Worm (Caenorhabditis elegans) whole organism, L4 larva: Measurements from ENCODE around the gene sri-69.

Source experiments
- F49E8.2 ChIP-seq: sonication (generic microtip); optimal IDR thresholded peaks from 2 replicates; lab custom pipeline; 2016; ENCODE audit warnings: missing compliant biosample characterization, mild to moderate bottlenecking, missing genetic modification characterization, borderline replicate concordance
- T20F7.1 ChIP-seq: fragments of 200-800 bp; sonication (Bioruptor generic); optimal IDR thresholded peaks from 2 replicates; lab custom pipeline; 2018; ENCODE audit warnings: mild to moderate bottlenecking, missing genetic modification characterization, missing compliant biosample characterization
- T26A8.4 ChIP-seq: fragments of 200-800 bp; sonication (Bioruptor generic); IDR thresholded peaks from 2 replicates; pipeline ENCODE4 v1.3.6; 2022; ENCODE audit warnings: missing genetic modification characterization, missing compliant biosample characterization
- aha-1 ChIP-seq: fragments of 150-350 bp; peaks from one replicate; lab custom pipeline; 2014; ENCODE audit warnings: missing biosample characterization, missing genetic modification characterization
- ama-1 ChIP-seq: fragments of 150-350 bp; optimal IDR thresholded peaks from 2 replicates; lab custom pipeline; 2014; ENCODE audit warnings: inconsistent platforms, mixed read lengths
- arid-1 ChIP-seq: fragments of 200-800 bp; sonication (Bioruptor generic); conservative IDR thresholded peaks from 2 replicates; pipeline ENCODE4 v1.3.6; 2022; ENCODE audit warnings: missing genetic modification reagents, missing genetic modification characterization, missing compliant biosample characterization
- ceh-20 ChIP-seq: fragments of 200-800 bp; sonication (Bioruptor generic); IDR thresholded peaks from 2 replicates; pipeline ENCODE4 v1.3.6; 2022; ENCODE audit warnings: missing genetic modification reagents, missing genetic modification characterization, missing compliant biosample characterization
- ceh-32 ChIP-seq: sonication (generic microtip); optimal IDR thresholded peaks from 2 replicates; lab custom pipeline; 2016; ENCODE audit warnings: mild to moderate bottlenecking, missing genetic modification characterization, missing compliant biosample characterization; ENCODE audit not compliant: poor library complexity
- ceh-44 ChIP-seq: fragments of 200-800 bp; sonication (Bioruptor generic); IDR thresholded peaks from 2 replicates; pipeline ENCODE4 v1.3.6; 2022; ENCODE audit warnings: missing genetic modification reagents, missing genetic modification characterization, missing compliant biosample characterization
- ces-1 ChIP-seq: fragments of 150-350 bp; sonication (generic microtip); optimal IDR thresholded peaks from 4 replicates; lab custom pipeline; 2014; ENCODE audit warnings: missing biosample characterization, missing genetic modification reagents, missing genetic modification characterization
- cey-2 ChIP-seq: sonication (generic microtip); optimal IDR thresholded peaks from 3 replicates; lab custom pipeline; 2017; ENCODE audit warnings: missing genetic modification characterization, mild to moderate bottlenecking, missing compliant biosample characterization, antibody characterized with exemption, borderline replicate concordance; ENCODE audit not compliant: insufficient read depth
- ctbp-1 ChIP-seq: fragments of 200-800 bp; sonication (Bioruptor generic); IDR thresholded peaks from 2 replicates; pipeline ENCODE4 v1.3.6; 2022; ENCODE audit warnings: missing genetic modification reagents, missing genetic modification characterization, missing compliant biosample characterization
- daf-16 ChIP-seq, 3 experiments: sonication (generic microtip); optimal IDR thresholded peaks; 2 replicates each; lab custom pipeline; 2016 to 2017; ENCODE audit warnings: missing genetic modification characterization in 3 of 3, missing genetic modification reagents in 3 of 3, mild to moderate bottlenecking in 2 of 3, missing compliant biosample characterization in 2 of 3, missing biosample characterization in 1 of 3, moderate library complexity in 1 of 3
- daf-8 ChIP-seq: fragments of 200-800 bp; sonication (Bioruptor generic); IDR thresholded peaks from 2 replicates; pipeline ENCODE4 v1.3.6; 2022; ENCODE audit warnings: missing genetic modification characterization, missing compliant biosample characterization
- dmd-6 ChIP-seq: fragments of 200-800 bp; sonication (Bioruptor generic); IDR thresholded peaks from 2 replicates; pipeline ENCODE4 v1.3.6; 2022; ENCODE audit warnings: missing genetic modification reagents, missing genetic modification characterization, missing compliant biosample characterization
- dmd-8 ChIP-seq: fragments of 200-800 bp; sonication (Bioruptor generic); IDR thresholded peaks from 2 replicates; pipeline ENCODE4 v1.3.6; 2022; ENCODE audit warnings: missing genetic modification characterization, missing compliant biosample characterization
- dmd-9 ChIP-seq: fragments of 200-800 bp; sonication (Bioruptor generic); IDR thresholded peaks from 2 replicates; pipeline ENCODE4 v1.3.6; 2022; ENCODE audit warnings: missing genetic modification reagents, missing genetic modification characterization, missing compliant biosample characterization
- dpl-1 ChIP-seq: fragments of 150-350 bp; optimal IDR thresholded peaks from 2 replicates; lab custom pipeline; 2014; ENCODE audit warnings: missing biosample characterization, missing genetic modification reagents, missing genetic modification characterization
- duxl-1 ChIP-seq: sonication (generic microtip); optimal IDR thresholded peaks from 2 replicates; lab custom pipeline; 2016; ENCODE audit warnings: mild to moderate bottlenecking, missing genetic modification characterization, moderate library complexity, missing compliant biosample characterization; ENCODE audit not compliant: poor library complexity
- dve-1 ChIP-seq: sonication (generic microtip); optimal IDR thresholded peaks from 2 replicates; lab custom pipeline; 2017; ENCODE audit warnings: antibody characterized with exemption, mild to moderate bottlenecking, missing genetic modification characterization, missing compliant biosample characterization; ENCODE audit not compliant: insufficient read depth
- egl-27 ChIP-seq: sonication (generic microtip); optimal IDR thresholded peaks from 3 replicates; lab custom pipeline; 2017; ENCODE audit warnings: missing biosample characterization, missing genetic modification reagents, missing genetic modification characterization
- hif-1 ChIP-seq, 2 experiments: sonication (generic microtip); optimal IDR thresholded peaks; 2 replicates each; lab custom pipeline; 2016 to 2017; ENCODE audit warnings: missing compliant biosample characterization in 2 of 2, missing genetic modification characterization in 2 of 2, missing genetic modification reagents in 2 of 2, missing genotype in 2 of 2, mild to moderate bottlenecking in 1 of 2
- hlh-11 ChIP-seq: fragments of 200-800 bp; sonication (Bioruptor generic); optimal IDR thresholded peaks from 2 replicates; lab custom pipeline; 2018; ENCODE audit warnings: mild to moderate bottlenecking, missing genetic modification characterization, missing compliant biosample characterization
- hlh-30 ChIP-seq: sonication (generic microtip); optimal IDR thresholded peaks from 2 replicates; lab custom pipeline; 2017; ENCODE audit warnings: antibody characterized with exemption, mild to moderate bottlenecking, missing genetic modification characterization, missing compliant biosample characterization; ENCODE audit not compliant: insufficient read depth
- hmg-1.1 ChIP-seq: fragments of 200-800 bp; sonication (Bioruptor generic); IDR thresholded peaks from 2 replicates; pipeline ENCODE4 v1.3.6; 2022; ENCODE audit warnings: missing genetic modification reagents, missing genetic modification characterization, missing compliant biosample characterization
- jun-1 ChIP-seq: fragments of 150-350 bp; optimal IDR thresholded peaks from 2 replicates; lab custom pipeline; 2014; ENCODE audit warnings: missing biosample characterization, missing genetic modification reagents, missing genetic modification characterization
- lin-15B ChIP-seq: fragments of 150-350 bp; sonication (generic microtip); optimal IDR thresholded peaks from 3 replicates; lab custom pipeline; 2014; ENCODE audit warnings: missing biosample characterization, missing genetic modification characterization
- lin-29 ChIP-seq: fragments of 200-800 bp; sonication (Bioruptor generic); IDR thresholded peaks from 2 replicates; pipeline ENCODE4 v1.3.6; 2022; ENCODE audit warnings: missing genetic modification reagents, missing genetic modification characterization, missing compliant biosample characterization
- lin-38 ChIP-seq: fragments of 200-800 bp; sonication (Bioruptor generic); IDR thresholded peaks from 2 replicates; pipeline ENCODE4 v1.3.6; 2022; ENCODE audit warnings: missing genetic modification reagents, missing genetic modification characterization, missing compliant biosample characterization
- madf-9 ChIP-seq: fragments of 200-800 bp; sonication (Bioruptor generic); conservative IDR thresholded peaks from 2 replicates; pipeline ENCODE4 v1.3.6; 2022; ENCODE audit warnings: missing genetic modification reagents, missing genetic modification characterization, missing compliant biosample characterization
- mdl-1 ChIP-seq, 2 experiments: fragments of 150-350 bp in 1 of 2; sonication (generic microtip) in 1 of 2; optimal IDR thresholded peaks; 2 replicates each; lab custom pipeline; 2014 to 2017; ENCODE audit warnings: missing biosample characterization in 2 of 2, missing genetic modification characterization in 2 of 2
- mdt-29 ChIP-seq: fragments of 200-800 bp; sonication (Bioruptor generic); IDR thresholded peaks from 2 replicates; pipeline ENCODE4 v1.3.6; 2022; ENCODE audit warnings: missing genetic modification reagents, missing genetic modification characterization, missing compliant biosample characterization
- mep-1 ChIP-seq: fragments of 150-350 bp; sonication (generic microtip); optimal IDR thresholded peaks from 3 replicates; lab custom pipeline; 2014; ENCODE audit warnings: missing biosample characterization, missing genetic modification characterization
- mes-2 ChIP-seq: sonication (generic microtip); optimal IDR thresholded peaks from 2 replicates; lab custom pipeline; 2016; ENCODE audit warnings: missing genotype, mild to moderate bottlenecking, missing genetic modification characterization, missing compliant biosample characterization; ENCODE audit not compliant: poor library complexity, severe bottlenecking
- mxl-2 ChIP-seq: fragments of 200-800 bp; sonication (Bioruptor generic); conservative IDR thresholded peaks from 2 replicates; pipeline ENCODE4 v1.3.6; 2022; ENCODE audit warnings: missing genetic modification reagents, missing genetic modification characterization, missing compliant biosample characterization
- nhr-102 ChIP-seq: sonication (generic microtip); optimal IDR thresholded peaks from 2 replicates; lab custom pipeline; 2016; ENCODE audit warnings: mild to moderate bottlenecking, missing genetic modification characterization, moderate library complexity, missing compliant biosample characterization
- nhr-28 ChIP-seq: fragments of 150-350 bp; optimal IDR thresholded peaks from 2 replicates; lab custom pipeline; 2014; ENCODE audit warnings: missing biosample characterization, missing genetic modification characterization
- nhr-42 ChIP-seq: fragments of 200-800 bp; sonication (Bioruptor generic); IDR thresholded peaks from 2 replicates; pipeline ENCODE4 v1.3.6; 2022; ENCODE audit warnings: missing genetic modification characterization, missing compliant biosample characterization
- nhr-48 ChIP-seq: sonication (generic microtip); optimal IDR thresholded peaks from 2 replicates; lab custom pipeline; 2016; ENCODE audit warnings: mild to moderate bottlenecking, missing genetic modification characterization, missing compliant biosample characterization
- nhr-6 ChIP-seq: fragments of 150-350 bp; optimal IDR thresholded peaks from 2 replicates; lab custom pipeline; 2014; ENCODE audit warnings: missing biosample characterization, missing genetic modification characterization
- pha-4 ChIP-seq, 2 experiments: fragments of 150-350 bp in 1 of 2; fragments of 200-800 bp in 1 of 2; sonication (Bioruptor generic) in 1 of 2; IDR thresholded peaks in 1 of 2; optimal IDR thresholded peaks in 1 of 2; 2 replicates each; pipeline versions ENCODE4 v1.3.6 to Lab custom; 2014 to 2022; ENCODE audit warnings: missing genetic modification characterization in 2 of 2, missing genetic modification reagents in 2 of 2, missing biosample characterization in 1 of 2, missing compliant biosample characterization in 1 of 2
- snpc-1.2 ChIP-seq: fragments of 200-800 bp; sonication (Bioruptor generic); IDR thresholded peaks from 2 replicates; pipeline ENCODE4 v1.3.6; 2022; ENCODE audit warnings: missing genetic modification reagents, missing genetic modification characterization, missing compliant biosample characterization
- tag-97 ChIP-seq: fragments of 200-800 bp; sonication (Bioruptor generic); IDR thresholded peaks from 2 replicates; pipeline ENCODE4 v1.3.6; 2022; ENCODE audit warnings: missing genetic modification characterization, missing compliant biosample characterization
- unc-130 ChIP-seq: sonication (generic microtip); optimal IDR thresholded peaks from 2 replicates; lab custom pipeline; 2016; ENCODE audit warnings: missing genetic modification reagents, missing genetic modification characterization, missing compliant biosample characterization
- vab-7 ChIP-seq: fragments of 200-800 bp; sonication (Bioruptor generic); IDR thresholded peaks from 2 replicates; pipeline ENCODE4 v1.3.6; 2022; ENCODE audit warnings: missing genetic modification reagents, missing genetic modification characterization, missing compliant biosample characterization
- zfp-3 ChIP-seq: fragments of 200-800 bp; sonication (Bioruptor generic); conservative IDR thresholded peaks from 2 replicates; pipeline ENCODE4 v1.3.6; 2022; ENCODE audit warnings: missing genetic modification reagents, missing genetic modification characterization, missing compliant biosample characterization
- ztf-7 ChIP-seq: fragments of 150-350 bp; optimal IDR thresholded peaks from 2 replicates; lab custom pipeline; 2014; ENCODE audit warnings: missing biosample characterization, missing genetic modification characterization

The sri-69 gene

ce11 chrV:16965655-16966054 lies 42.5 kb downstream of the sri-69 start, which contains the start of gene efl-1 (continued):
- TF ChIP-seq ctbp-1 (GFP tag; lab: Robert Waterston, UW) (no peak), pha-4 (GFP tag; IDR thresholded peaks at IDR 0.05; lab: Robert Waterston, UW) (peak; percentile 43; the same call in 1 of the 2 replicates), pha-4 (tag; optimal IDR thresholded peaks at IDR 0.05; lab: Kevin White, UChicago) (peak; percentile 34), lin-29 (GFP tag; lab: Robert Waterston, UW) (peak; percentile 57; the same call in 1 of the 2 replicates), ama-1 (lab: Kevin White, UChicago) (peak; percentile 66), jun-1 (tag; lab: Kevin White, UChicago) (peak; percentile 62), zfp-3 (0 out of 2 replicates have a peak, but pooled peaks have one; percentile 39), aha-1 (tag; lab: Kevin White, UChicago) (peak; percentile 98), ceh-20 (GFP tag; lab: Robert Waterston, UW) (peak; percentile 90), mep-1 (tag; lab: Kevin White, UChicago) (peak; percentile 86), duxl-1 (tag; lab: Kevin White, UChicago) (peak; percentile 95), vab-7 (GFP tag; lab: Robert Waterston, UW) (peak; percentile 45; the same call in 1 of the 2 replicates), tag-97 (GFP tag; lab: Robert Waterston, UW) (no peak), egl-27 (tag; lab: Kevin White, UChicago) (no peak), nhr-42 (GFP tag; lab: Robert Waterston, UW) (peak; percentile 38; the same call in 1 of the 2 replicates), unc-130 (peak; percentile 39), nhr-48 (tag; lab: Kevin White, UChicago) (no peak), ceh-32 (tag; lab: Kevin White, UChicago) (no peak), arid-1 (0 out of 2 replicates have a peak, but pooled peaks have one; percentile 64), cey-2 (tag; lab: Kevin White, UChicago) (no peak), mdl-1 (tag; optimal IDR thresholded peaks at IDR 0.05; lab: Kevin White, UChicago) (peak in 1 of 2 experiments; percentile 37), ceh-44 (peak; percentile 61; the same call in 1 of the 2 replicates), T20F7.1 (GFP tag; lab: Kevin White, UChicago) (peak; percentile 67), hmg-1.1 (GFP tag; lab: Robert Waterston, UW) (peak; percentile 84), madf-9 (no peak; the same call in 1 of the 2 replicates), nhr-102 (tag; lab: Kevin White, UChicago) (peak; percentile 79), ztf-7 (peak; percentile 80), dve-1 (peak; percentile 89), mes-2 (peak; percentile 94), snpc-1.2 (GFP tag; lab: Robert Waterston, UW) (no peak), dmd-9 (0 out of 2 replicates have a peak, but pooled peaks have one; percentile 41), dpl-1 (GFP tag; lab: Kevin White, UChicago) (peak; percentile 100), hlh-30 (peak; percentile 89), nhr-6 (tag; lab: Kevin White, UChicago) (peak; percentile 94), nhr-28 (tag; lab: Kevin White, UChicago) (peak; percentile 79), hif-1 (tag; optimal IDR thresholded peaks at IDR 0.05; lab: Kevin White, UChicago) (no peak), dmd-6 (GFP tag; lab: Robert Waterston, UW) (no peak; the same call in none of the 2 replicates), ces-1 (peak; percentile 45), dmd-8 (GFP tag; lab: Robert Waterston, UW) (no peak), daf-16 (GFP tag; optimal IDR thresholded peaks at IDR 0.05; lab: Kevin White, UChicago) (peak in 1 of 2 experiments; percentile 25), daf-16 (tag; optimal IDR thresholded peaks at IDR 0.05; lab: Kevin White, UChicago) (peak; percentile 31), lin-15B (tag; lab: Kevin White, UChicago) (peak; percentile 1), mxl-2 (GFP tag; lab: Robert Waterston, UW) (no peak), daf-8 (GFP tag; lab: Robert Waterston, UW) (no peak), mdt-29 (GFP tag; lab: Robert Waterston, UW) (peak; percentile 64; the same call in 1 of the 2 replicates), lin-38 (GFP tag; lab: Robert Waterston, UW) (peak; percentile 99), F49E8.2 (tag; lab: Kevin White, UChicago) (peak; percentile 12), T26A8.4 (GFP tag; lab: Robert Waterston, UW) (no peak; the same call in 1 of the 2 replicates), hlh-11 (tag; lab: Kevin White, UChicago) (peak; percentile 77)
